Fruit fly (Drosophila melanogaster): ENCODE data around the gene Jon99Fii.

DNA sequence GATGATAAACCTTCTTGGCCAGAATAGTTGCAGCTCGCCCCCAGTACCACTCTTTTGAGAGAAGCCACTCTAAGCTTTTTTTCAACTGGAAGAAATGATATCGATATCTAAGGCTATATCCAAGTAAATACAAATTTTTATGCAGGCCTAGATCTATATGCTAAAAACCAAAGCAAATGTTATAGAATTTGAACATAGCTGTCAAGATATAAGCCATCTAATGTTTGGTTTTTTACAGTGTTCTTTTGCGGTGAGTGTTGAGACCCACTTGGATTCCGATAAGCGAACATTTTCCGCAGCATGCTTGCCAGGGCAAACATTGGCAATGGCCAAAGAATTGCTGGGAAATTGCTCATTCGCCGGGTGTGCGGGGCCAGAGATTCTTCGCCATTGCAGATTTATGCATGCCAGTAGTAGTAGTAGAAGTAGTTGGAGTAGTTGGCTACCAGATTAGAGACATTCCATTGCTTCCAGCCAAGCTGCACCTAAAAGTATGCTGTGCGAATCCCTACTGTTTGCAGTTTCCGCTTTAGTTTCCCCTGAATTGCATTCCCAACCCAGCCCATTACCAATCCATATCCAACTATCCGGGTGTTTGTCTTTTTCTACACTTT, 41.1 kb upstream of the Jon99Fii start:
- TF ChIP-seq EcR (GFP tag; optimal IDR thresholded peaks at IDR 0.05) (no peak), psq (optimal IDR thresholded peaks at IDR 0.05) (no peak), pan (optimal IDR thresholded peaks at IDR 0.05) (no peak), usp (GFP tag; optimal IDR thresholded peaks at IDR 0.05) (no peak)

Data from whole organism.